Worm (Caenorhabditis elegans) whole organism, mixed stage, embryonic: ENCODE data around the gene ddx-35.

Experiments used
- ceh-43 ChIP-seq: fragments of 200-800 bp; sonication (Bioruptor generic); optimal IDR thresholded peaks from 2 replicates; lab custom pipeline; 2018; ENCODE audit warnings: mild to moderate bottlenecking, missing genetic modification characterization, moderate library complexity, missing compliant biosample characterization
- ceh-83 ChIP-seq: fragments of 200-800 bp; sonication (Bioruptor generic); optimal IDR thresholded peaks from 2 replicates; lab custom pipeline; 2018; ENCODE audit warnings: mild to moderate bottlenecking, missing genetic modification characterization, missing compliant biosample characterization
- ces-1 ChIP-seq: fragments of 150-350 bp; optimal IDR thresholded peaks from 2 replicates; lab custom pipeline; 2014; ENCODE audit warnings: missing biosample characterization, missing genetic modification reagents, missing genetic modification characterization
- elt-1 ChIP-seq: sonication (generic microtip); optimal IDR thresholded peaks from 2 replicates; lab custom pipeline; 2017; ENCODE audit warnings: missing genetic modification characterization, mild to moderate bottlenecking, missing compliant biosample characterization, antibody characterized with exemption, moderate library complexity, borderline replicate concordance; ENCODE audit not compliant: insufficient read depth
- elt-3 ChIP-seq: fragments of 150-350 bp; optimal IDR thresholded peaks from 2 replicates; lab custom pipeline; 2014; ENCODE audit warnings: missing biosample characterization, missing genetic modification characterization
- flh-1 ChIP-seq: fragments of 200-800 bp; sonication (Bioruptor generic); optimal IDR thresholded peaks from 2 replicates; lab custom pipeline; 2018; ENCODE audit warnings: mild to moderate bottlenecking, missing genetic modification characterization, moderate library complexity, missing compliant biosample characterization
- ham-2 ChIP-seq: fragments of 200-800 bp; sonication (Bioruptor generic); optimal IDR thresholded peaks from 2 replicates; lab custom pipeline; 2018; ENCODE audit warnings: mild to moderate bottlenecking, missing genetic modification characterization, missing compliant biosample characterization
- hlh-1 ChIP-seq: fragments of 150-350 bp; optimal IDR thresholded peaks from 2 replicates; lab custom pipeline; 2014; ENCODE audit warnings: missing biosample characterization, missing genetic modification reagents, missing genetic modification characterization
- lin-13 ChIP-seq: fragments of 150-350 bp; optimal IDR thresholded peaks from 2 replicates; lab custom pipeline; 2014; ENCODE audit warnings: missing biosample characterization, missing genetic modification characterization
- lin-32 ChIP-seq: fragments of 200-800 bp; sonication (Bioruptor generic); optimal IDR thresholded peaks from 2 replicates; lab custom pipeline; 2018; ENCODE audit warnings: mild to moderate bottlenecking, missing genetic modification characterization, missing compliant biosample characterization
- lsy-2 ChIP-seq: fragments of 150-350 bp; optimal IDR thresholded peaks from 2 replicates; lab custom pipeline; 2014; ENCODE audit warnings: missing biosample characterization, missing genetic modification characterization
- mep-1 ChIP-seq: fragments of 150-350 bp; optimal IDR thresholded peaks from 2 replicates; lab custom pipeline; 2017; ENCODE audit warnings: missing biosample characterization, missing genetic modification reagents, missing genetic modification characterization, inconsistent platforms
- mls-2 ChIP-seq: sonication (generic microtip); optimal IDR thresholded peaks from 2 replicates; lab custom pipeline; 2016; ENCODE audit warnings: mild to moderate bottlenecking, missing genetic modification characterization, moderate library complexity, missing compliant biosample characterization
- nhr-12 ChIP-seq: fragments of 150-350 bp; optimal IDR thresholded peaks from 2 replicates; lab custom pipeline; 2014; ENCODE audit warnings: missing biosample characterization, missing genetic modification characterization
- nhr-237 ChIP-seq: fragments of 150-350 bp; optimal IDR thresholded peaks from 2 replicates; lab custom pipeline; 2014; ENCODE audit warnings: missing biosample characterization, missing genetic modification characterization
- nhr-76 ChIP-seq: sonication (generic microtip); optimal IDR thresholded peaks from 2 replicates; lab custom pipeline; 2017; ENCODE audit warnings: missing biosample characterization, missing genetic modification characterization
- pha-4 ChIP-seq: fragments of 150-350 bp; optimal IDR thresholded peaks from 2 replicates; lab custom pipeline; 2018; ENCODE audit warnings: missing biosample characterization, missing genetic modification reagents, missing genetic modification characterization
- sem-2 ChIP-seq: fragments of 200-800 bp; sonication (Bioruptor generic); optimal IDR thresholded peaks from 2 replicates; lab custom pipeline; 2018; ENCODE audit warnings: mild to moderate bottlenecking, missing genetic modification characterization, missing compliant biosample characterization
- sptf-1 ChIP-seq: sonication (generic microtip); optimal IDR thresholded peaks from 2 replicates; lab custom pipeline; 2017; ENCODE audit warnings: mild to moderate bottlenecking, missing genetic modification characterization, moderate library complexity, missing compliant biosample characterization
- tbx-8 ChIP-seq: fragments of 200-800 bp; sonication (Bioruptor generic); optimal IDR thresholded peaks from 2 replicates; lab custom pipeline; 2018; ENCODE audit warnings: mild to moderate bottlenecking, missing genetic modification characterization, moderate library complexity, missing compliant biosample characterization
- unc-120 ChIP-seq: sonication (generic microtip); optimal IDR thresholded peaks from 2 replicates; lab custom pipeline; 2017; ENCODE audit warnings: missing genetic modification characterization, missing compliant biosample characterization; ENCODE audit not compliant: poor library complexity, severe bottlenecking
- unc-39 ChIP-seq: fragments of 150-350 bp; optimal IDR thresholded peaks from 2 replicates; lab custom pipeline; 2014; ENCODE audit warnings: missing biosample characterization, missing genetic modification characterization
- zip-8 ChIP-seq: fragments of 150-350 bp; optimal IDR thresholded peaks from 2 replicates; lab custom pipeline; 2014; ENCODE audit warnings: missing biosample characterization, missing genetic modification characterization
- ztf-11 ChIP-seq: fragments of 150-350 bp; optimal IDR thresholded peaks from 2 replicates; lab custom pipeline; 2014; ENCODE audit warnings: missing biosample characterization, missing genetic modification characterization

Gene ddx-35

DNA sequence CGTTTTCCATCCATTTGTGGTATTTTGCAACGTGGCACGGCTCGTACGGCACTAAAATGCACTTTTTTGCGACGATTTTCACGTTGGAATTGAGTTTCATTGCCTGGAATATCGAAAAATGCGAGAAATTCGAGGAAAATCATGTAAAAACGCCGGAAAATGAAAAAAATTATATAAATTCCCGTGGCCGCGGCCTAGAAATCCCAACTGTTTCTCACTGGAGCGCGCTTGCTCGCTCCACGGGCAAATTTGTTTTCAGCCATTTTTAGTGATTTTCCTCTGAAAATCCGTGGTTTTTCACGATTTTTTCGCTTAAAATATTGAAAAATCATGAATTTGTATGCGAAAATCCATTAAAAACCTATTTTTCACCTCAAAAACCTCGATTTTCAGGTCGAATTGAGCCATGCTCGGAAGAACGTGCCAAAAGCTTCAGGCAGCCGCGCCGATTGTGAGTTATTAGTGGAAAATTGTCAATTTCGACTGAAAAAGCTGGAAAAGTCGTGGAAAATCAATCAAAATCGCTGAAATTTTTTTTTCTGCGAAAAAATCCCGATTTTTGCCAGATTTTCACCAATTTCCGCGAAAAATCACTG, 14.0 kb downstream of the ddx-35 start, which contains the start of the genes Y67D2.5 and cisd-3.2:
Y67D2.5 (minus strand) TSS at position 145 of the 596 bp plus-strand sequence.
cisd-3.2 (plus strand) TSS at position 394 of the 596 bp plus-strand sequence.
- no peak for TF ChIP-seq zip-8 (tag; lab: Kevin White, UChicago)
- no peak for TF ChIP-seq lsy-2 (tag; lab: Kevin White, UChicago)
- TF ChIP-seq unc-120 (tag; lab: Kevin White, UChicago), result no peak
- no peak for TF ChIP-seq lin-13 (tag; lab: Kevin White, UChicago)
- peak; percentile 16 for TF ChIP-seq nhr-237 (tag; lab: Kevin White, UChicago)
- TF ChIP-seq ceh-83 (GFP tag; lab: Kevin White, UChicago), result no peak
- no peak for TF ChIP-seq hlh-1 (tag; lab: Kevin White, UChicago)
- TF ChIP-seq nhr-76 (tag; lab: Kevin White, UChicago), result no peak
- no peak for TF ChIP-seq sem-2 (GFP tag; lab: Kevin White, UChicago)
- TF ChIP-seq ces-1 (GFP tag; lab: Kevin White, UChicago), result peak; percentile 3
- no peak for TF ChIP-seq mep-1 (tag; lab: Kevin White, UChicago)
- no peak for TF ChIP-seq nhr-12 (tag; lab: Kevin White, UChicago)
- no peak for TF ChIP-seq unc-39 (tag; lab: Kevin White, UChicago)
- no peak for TF ChIP-seq ceh-43
- no peak for TF ChIP-seq lin-32
- TF ChIP-seq mls-2 (tag; lab: Kevin White, UChicago), result no peak
- no peak for TF ChIP-seq flh-1 (GFP tag; lab: Kevin White, UChicago)

DNA sequence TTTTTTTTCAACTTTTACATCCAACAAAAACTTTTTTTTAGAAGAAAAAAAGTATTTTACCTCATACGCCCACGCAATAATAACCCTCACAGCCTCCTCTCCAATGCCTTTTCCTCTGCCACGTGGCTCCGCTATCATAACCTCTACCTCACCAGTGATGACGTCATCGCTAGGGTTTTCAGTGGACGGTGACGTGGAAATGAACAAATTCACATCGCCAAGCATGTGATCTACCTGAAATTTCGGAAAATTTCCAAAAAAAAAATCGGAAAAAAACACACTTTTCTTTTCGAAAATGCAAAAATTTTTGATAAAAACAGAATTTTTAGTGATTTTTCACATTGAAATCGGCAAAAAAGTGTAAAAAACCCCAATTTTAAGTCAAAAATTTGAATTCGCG, 14.9 kb downstream of the ddx-35 start:
- TF ChIP-seq tbx-8 (GFP tag; lab: Kevin White, UChicago) (no peak), zip-8 (tag; lab: Kevin White, UChicago) (peak; percentile 74)

DNA sequence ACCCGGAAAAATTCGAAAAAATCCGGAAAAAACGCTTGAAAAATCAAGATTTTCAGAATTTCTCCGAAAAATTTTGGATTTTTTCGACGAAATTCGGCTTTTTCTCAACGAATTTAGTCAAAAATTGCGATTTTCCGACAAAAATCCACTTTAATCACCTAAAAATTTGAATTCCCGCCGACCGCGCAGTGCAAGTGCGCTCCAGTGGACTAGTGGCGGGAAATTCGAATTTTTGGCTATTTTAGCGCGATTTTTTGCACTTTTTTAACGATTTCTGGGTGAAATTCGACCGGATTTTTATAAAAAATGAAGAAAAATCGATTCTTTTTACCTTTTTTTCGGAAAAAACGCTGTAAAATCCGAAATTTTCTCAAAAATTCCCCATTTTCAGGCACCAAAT, 19.8 kb downstream of the ddx-35 start:
- TF ChIP-seq mep-1 (tag; lab: Kevin White, UChicago) (no peak), sem-2 (GFP tag; lab: Kevin White, UChicago) (no peak), nhr-237 (tag; lab: Kevin White, UChicago) (no peak), pha-4 (tag; lab: Kevin White, UChicago) (no peak), ham-2 (no peak), ceh-83 (GFP tag; lab: Kevin White, UChicago) (no peak), elt-3 (no peak), lsy-2 (tag; lab: Kevin White, UChicago) (no peak), sptf-1 (tag; lab: Kevin White, UChicago) (no peak), unc-39 (tag; lab: Kevin White, UChicago) (no peak), zip-8 (tag; lab: Kevin White, UChicago) (no peak)

DNA sequence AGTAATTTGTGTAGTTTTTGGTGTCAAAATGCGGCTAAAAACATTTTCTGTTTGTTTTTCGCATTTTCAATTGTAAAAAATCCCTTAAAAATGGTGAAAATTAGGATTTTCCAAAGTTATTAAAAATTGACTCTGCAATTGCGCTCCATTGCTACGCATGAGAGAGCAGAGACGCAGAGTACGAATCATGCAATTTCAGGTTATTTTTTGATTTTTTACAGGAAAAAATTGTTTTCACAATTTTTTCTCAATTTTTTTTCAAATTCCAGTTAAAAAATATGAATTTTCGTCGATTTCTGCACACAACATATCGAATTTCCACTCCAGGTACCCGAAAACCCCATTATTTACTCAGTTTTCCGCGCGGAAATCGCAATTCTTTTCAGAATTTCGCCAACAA, 20.6 kb downstream of the ddx-35 start, which contains the start of gene mtg-1:
mtg-1 (plus strand) TSS at position 160 of the 400 bp plus-strand sequence.
- TF ChIP-seq mls-2 (tag; lab: Kevin White, UChicago) (no peak), lsy-2 (tag; lab: Kevin White, UChicago) (peak; percentile 7)

DNA sequence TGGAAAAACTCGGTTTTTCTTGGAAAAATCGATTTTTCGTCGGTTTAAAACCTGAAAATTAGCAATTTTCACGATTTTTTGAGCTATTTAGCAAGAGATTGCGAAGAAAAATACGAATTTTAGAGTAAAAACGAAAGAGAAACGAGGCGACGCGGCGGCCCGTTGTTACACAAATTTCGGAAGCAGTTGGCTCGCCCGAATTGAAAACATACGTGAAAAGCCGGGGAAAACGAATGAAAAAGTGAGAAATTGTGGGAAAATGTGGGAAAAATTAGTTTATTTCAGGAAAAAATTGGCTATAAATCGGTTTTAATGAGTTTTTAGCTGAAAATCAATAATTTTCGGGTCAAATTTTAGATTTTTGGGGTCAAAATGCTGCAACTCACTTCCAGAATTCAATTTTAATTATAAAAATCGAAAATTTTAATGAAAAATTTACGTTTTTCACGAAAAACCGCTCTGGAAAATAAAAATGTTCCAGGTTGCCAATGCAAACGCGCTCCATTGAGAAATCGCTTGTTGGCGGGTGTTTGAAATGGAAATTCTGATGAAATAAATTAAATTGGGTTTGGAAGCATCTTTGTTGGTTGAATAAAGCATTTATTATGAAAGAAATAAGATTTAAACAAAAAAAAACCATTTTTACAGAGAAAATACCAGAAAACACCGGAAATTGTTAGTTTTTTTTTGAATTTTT, 21.3 kb downstream of the ddx-35 start, which contains the start of gene snf-6:
snf-6 (minus strand) TSS at position 51 of the 697 bp plus-strand sequence.
- TF ChIP-seq mep-1 (tag; lab: Kevin White, UChicago), result peak; percentile 46
- TF ChIP-seq unc-120 (tag; lab: Kevin White, UChicago), result peak; percentile 19
- TF ChIP-seq ces-1 (GFP tag; lab: Kevin White, UChicago), result peak; percentile 24
- TF ChIP-seq lsy-2 (tag; lab: Kevin White, UChicago), result peak; percentile 45
- no peak for TF ChIP-seq mls-2 (tag; lab: Kevin White, UChicago)
- peak; percentile 25 for TF ChIP-seq lin-13 (tag; lab: Kevin White, UChicago)
- TF ChIP-seq sptf-1 (tag; lab: Kevin White, UChicago), result no peak
- TF ChIP-seq ztf-11 (tag; lab: Kevin White, UChicago), result no peak

DNA sequence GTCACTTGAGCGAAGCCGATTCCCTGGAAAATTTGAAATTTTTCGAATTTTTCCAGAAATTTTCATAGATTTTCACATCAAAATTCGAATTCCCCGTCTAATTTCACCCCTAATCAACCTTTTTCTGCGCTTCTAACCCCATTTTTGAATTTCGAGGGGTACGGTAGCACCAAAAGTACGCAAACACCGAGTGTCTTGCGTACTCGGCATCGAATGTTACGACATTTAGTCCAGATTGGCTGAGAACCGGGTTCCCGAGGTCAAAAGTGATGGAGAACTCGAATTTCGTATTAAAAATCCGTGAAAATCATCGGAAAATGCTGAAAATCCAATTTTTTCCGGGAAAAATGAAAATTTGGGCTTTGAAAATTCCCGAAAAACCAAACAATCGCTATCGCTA, 25.8 kb downstream of the ddx-35 start:
- TF ChIP-seq lsy-2 (tag; lab: Kevin White, UChicago) (peak; percentile 6), elt-1 (no peak)
- TF ChIP-seq, all 35 proteins: peak for 1
